Worm (Caenorhabditis elegans) whole organism, young adult: ENCODE data around the gene ncx-6.
A peak's percentile ranks its signal among the peaks of the same experiment; 100 is the strongest.

Source experiments
- B0019.2 ChIP-seq: fragments of 200-800 bp; sonication (Bioruptor generic); conservative IDR thresholded peaks from 2 replicates; pipeline ENCODE4 v1.3.6; 2022; ENCODE audit warnings: missing genetic modification reagents, missing genetic modification characterization, missing compliant biosample characterization
- B0035.1 ChIP-seq: sonication (generic microtip); optimal IDR thresholded peaks from 2 replicates; lab custom pipeline; 2016; ENCODE audit warnings: missing genetic modification characterization, mild to moderate bottlenecking, missing compliant biosample characterization, missing genotype, missing genetic modification reagents
- C06A6.2 ChIP-seq: fragments of 200-800 bp; sonication (Bioruptor generic); conservative IDR thresholded peaks from 2 replicates; pipeline ENCODE4 v1.3.6; 2022; ENCODE audit warnings: missing genetic modification characterization, missing compliant biosample characterization
- F37B4.10 ChIP-seq: fragments of 200-800 bp; sonication (Bioruptor generic); IDR thresholded peaks from 2 replicates; pipeline ENCODE4 v1.3.6; 2022; ENCODE audit warnings: missing genetic modification characterization, missing compliant biosample characterization
- F39B2.1 ChIP-seq: fragments of 200-800 bp; sonication (Bioruptor generic); IDR thresholded peaks from 2 replicates; pipeline ENCODE4 v1.3.6; 2022; ENCODE audit warnings: missing genetic modification reagents, missing genetic modification characterization, missing compliant biosample characterization
- F49E8.2 ChIP-seq: sonication (generic microtip); optimal IDR thresholded peaks from 3 replicates; lab custom pipeline; 2017; ENCODE audit warnings: missing genetic modification characterization, mild to moderate bottlenecking, missing compliant biosample characterization, antibody characterized with exemption, moderate library complexity; ENCODE audit not compliant: insufficient read depth
- K12H6.12 ChIP-seq: fragments of 200-800 bp; sonication (Bioruptor generic); optimal IDR thresholded peaks from 2 replicates; lab custom pipeline; 2018; ENCODE audit warnings: mild to moderate bottlenecking, missing genetic modification characterization, missing compliant biosample characterization
- T07F8.4 ChIP-seq: sonication (generic microtip); optimal IDR thresholded peaks from 2 replicates; lab custom pipeline; 2016; ENCODE audit warnings: mild to moderate bottlenecking, missing genetic modification characterization, moderate library complexity, missing compliant biosample characterization
- Y53F4B.3 ChIP-seq: fragments of 200-800 bp; sonication (Bioruptor generic); IDR thresholded peaks from 2 replicates; pipeline ENCODE4 v1.3.6; 2022; ENCODE audit warnings: missing genetic modification reagents, missing genetic modification characterization, missing compliant biosample characterization
- Y53G8AR.9 ChIP-seq: fragments of 200-800 bp; sonication (Bioruptor generic); conservative IDR thresholded peaks from 2 replicates; pipeline ENCODE4 v1.3.6; 2022; ENCODE audit warnings: missing genetic modification reagents, missing genetic modification characterization, missing compliant biosample characterization
- Y67H2A.10 ChIP-seq: fragments of 200-800 bp; sonication (Bioruptor generic); conservative IDR thresholded peaks from 2 replicates; pipeline ENCODE4 v1.3.6; 2022; ENCODE audit warnings: missing genetic modification reagents, missing genetic modification characterization, missing compliant biosample characterization
- akir-1 ChIP-seq: fragments of 200-800 bp; sonication (Bioruptor generic); optimal IDR thresholded peaks from 2 replicates; lab custom pipeline; 2018; ENCODE audit warnings: mild to moderate bottlenecking, missing genetic modification characterization, moderate library complexity, missing compliant biosample characterization
- attf-6 ChIP-seq: fragments of 200-800 bp; sonication (Bioruptor generic); IDR thresholded peaks from 2 replicates; pipeline ENCODE4 v1.3.6; 2022; ENCODE audit warnings: missing genetic modification reagents, missing genetic modification characterization, missing compliant biosample characterization
- cebp-1 ChIP-seq, 2 experiments: fragments of 200-800 bp in 1 of 2; sonication (Bioruptor generic) in 1 of 2; sonication (generic microtip) in 1 of 2; IDR thresholded peaks in 1 of 2; optimal IDR thresholded peaks in 1 of 2; 2 replicates each; pipeline versions ENCODE4 v1.3.6 to Lab custom; 2017 to 2022; ENCODE audit warnings: missing compliant biosample characterization in 2 of 2, missing genetic modification characterization in 2 of 2, mild to moderate bottlenecking in 1 of 2, missing genetic modification reagents in 1 of 2, moderate library complexity in 1 of 2
- ceh-27 ChIP-seq: fragments of 200-800 bp; sonication (Bioruptor generic); optimal IDR thresholded peaks from 2 replicates; lab custom pipeline; 2018; ENCODE audit warnings: mild to moderate bottlenecking, missing genetic modification characterization, moderate library complexity, missing compliant biosample characterization
- ceh-79 ChIP-seq: sonication (generic microtip); optimal IDR thresholded peaks from 2 replicates; lab custom pipeline; 2017; ENCODE audit warnings: mild to moderate bottlenecking, missing genetic modification characterization, missing compliant biosample characterization
- die-1 ChIP-seq: sonication (generic microtip); optimal IDR thresholded peaks from 2 replicates; lab custom pipeline; 2016; ENCODE audit warnings: missing genotype, mild to moderate bottlenecking, missing genetic modification characterization, missing compliant biosample characterization
- dpff-1 ChIP-seq: sonication (generic microtip); optimal IDR thresholded peaks from 2 replicates; lab custom pipeline; 2017; ENCODE audit warnings: mild to moderate bottlenecking, missing genetic modification characterization, missing compliant biosample characterization
- hlh-26 ChIP-seq: fragments of 200-800 bp; sonication (Bioruptor generic); conservative IDR thresholded peaks from 2 replicates; pipeline ENCODE4 v1.3.6; 2022; ENCODE audit warnings: missing genetic modification reagents, missing genetic modification characterization, missing compliant biosample characterization
- hmg-1.2 ChIP-seq: fragments of 200-800 bp; sonication (Bioruptor generic); IDR thresholded peaks from 2 replicates; pipeline ENCODE4 v1.3.6; 2022; ENCODE audit warnings: missing genetic modification reagents, missing genetic modification characterization, missing compliant biosample characterization
- lin-26 ChIP-seq: fragments of 200-800 bp; sonication (Bioruptor generic); IDR thresholded peaks from 2 replicates; pipeline ENCODE4 v1.3.6; 2022; ENCODE audit warnings: missing genetic modification reagents, missing genetic modification characterization, missing compliant biosample characterization
- lsl-1 ChIP-seq: fragments of 200-800 bp; sonication (Bioruptor generic); optimal IDR thresholded peaks from 2 replicates; lab custom pipeline; 2018; ENCODE audit warnings: mild to moderate bottlenecking, missing genetic modification characterization, moderate library complexity, missing compliant biosample characterization
- lsy-27 ChIP-seq: sonication (generic microtip); optimal IDR thresholded peaks from 2 replicates; lab custom pipeline; 2017; ENCODE audit warnings: missing genetic modification characterization, mild to moderate bottlenecking, missing compliant biosample characterization, antibody characterized with exemption, missing genotype, borderline replicate concordance; ENCODE audit not compliant: insufficient read depth
- madf-10 ChIP-seq: sonication (generic microtip); optimal IDR thresholded peaks from 2 replicates; lab custom pipeline; 2016; ENCODE audit warnings: mild to moderate bottlenecking, missing genetic modification characterization, missing compliant biosample characterization
- madf-3 ChIP-seq: fragments of 200-800 bp; sonication (Bioruptor generic); IDR thresholded peaks from 2 replicates; pipeline ENCODE4 v1.3.6; 2022; ENCODE audit warnings: missing genetic modification reagents, missing genetic modification characterization, missing compliant biosample characterization
- mes-4 ChIP-seq: sonication (generic microtip); optimal IDR thresholded peaks from 2 replicates; lab custom pipeline; 2016; ENCODE audit warnings: missing genotype, missing genetic modification characterization, missing compliant biosample characterization
- nfyb-1 ChIP-seq: fragments of 200-800 bp; sonication (Bioruptor generic); IDR thresholded peaks from 2 replicates; pipeline ENCODE4 v1.3.6; 2022; ENCODE audit warnings: missing genetic modification reagents, missing genetic modification characterization, missing compliant biosample characterization
- nhr-27 ChIP-seq: fragments of 200-800 bp; sonication (Bioruptor generic); optimal IDR thresholded peaks from 2 replicates; lab custom pipeline; 2018; ENCODE audit warnings: mild to moderate bottlenecking, missing genetic modification characterization, moderate library complexity, missing compliant biosample characterization
- nhr-80 ChIP-seq: sonication (generic microtip); optimal IDR thresholded peaks from 2 replicates; lab custom pipeline; 2016; ENCODE audit warnings: missing genetic modification characterization, missing compliant biosample characterization
- rec-8 ChIP-seq, 2 experiments: sonication (generic microtip); optimal IDR thresholded peaks; 2 replicates each; lab custom pipeline; 2016; ENCODE audit warnings: mild to moderate bottlenecking in 2 of 2, missing genetic modification characterization in 2 of 2, missing genetic modification reagents in 2 of 2, missing genotype in 2 of 2, missing biosample characterization in 1 of 2, missing compliant biosample characterization in 1 of 2, moderate library complexity in 1 of 2
- repo-1 ChIP-seq: sonication (generic microtip); optimal IDR thresholded peaks from 2 replicates; lab custom pipeline; 2017; ENCODE audit warnings: mild to moderate bottlenecking, missing genetic modification characterization, missing compliant biosample characterization
- snpc-1.3 ChIP-seq: sonication (generic microtip); optimal IDR thresholded peaks from 2 replicates; lab custom pipeline; 2017; ENCODE audit warnings: missing genetic modification characterization, mild to moderate bottlenecking, missing compliant biosample characterization, antibody characterized with exemption, moderate library complexity, missing genotype, missing genetic modification reagents; ENCODE audit not compliant: insufficient read depth
- snpc-3.4 ChIP-seq: sonication (generic microtip); optimal IDR thresholded peaks from 2 replicates; lab custom pipeline; 2017; ENCODE audit warnings: missing genetic modification characterization, mild to moderate bottlenecking, missing compliant biosample characterization, antibody characterized with exemption, moderate library complexity, missing genotype, missing genetic modification reagents
- snpc-4 ChIP-seq, 5 experiments: fragments of 150-350 bp in 1 of 5; sonication (generic microtip) in 4 of 5; optimal IDR thresholded peaks; 2 replicates each; lab custom pipeline; 2014 to 2018; ENCODE audit warnings: missing genetic modification characterization in 5 of 5, missing biosample characterization in 3 of 5, antibody characterized with exemption in 2 of 5, mild to moderate bottlenecking in 2 of 5, missing compliant biosample characterization in 2 of 5, missing genotype in 2 of 5, moderate library complexity in 2 of 5, missing genetic modification reagents in 1 of 5
- sptf-2 ChIP-seq: fragments of 200-800 bp; sonication (Bioruptor generic); optimal IDR thresholded peaks from 2 replicates; lab custom pipeline; 2018; ENCODE audit warnings: mild to moderate bottlenecking, missing genetic modification characterization, missing compliant biosample characterization
- tbx-9 ChIP-seq: sonication (generic microtip); optimal IDR thresholded peaks from 2 replicates; lab custom pipeline; 2016; ENCODE audit warnings: borderline replicate concordance, missing genetic modification characterization, inconsistent platforms, missing compliant biosample characterization
- unc-62 ChIP-seq: fragments of 150-350 bp; optimal IDR thresholded peaks from 2 replicates; lab custom pipeline; 2014; ENCODE audit warnings: missing biosample characterization, missing genetic modification reagents, missing genetic modification characterization
- zfh-2 ChIP-seq: fragments of 200-800 bp; sonication (Bioruptor generic); conservative IDR thresholded peaks from 2 replicates; pipeline ENCODE4 v1.3.6; 2022; ENCODE audit warnings: missing genetic modification reagents, missing genetic modification characterization, missing compliant biosample characterization
- ztf-18 ChIP-seq: sonication (generic microtip); optimal IDR thresholded peaks from 2 replicates; lab custom pipeline; 2016; ENCODE audit warnings: missing genotype, mild to moderate bottlenecking, missing genetic modification characterization, missing compliant biosample characterization
- ztf-26 ChIP-seq: sonication (generic microtip); optimal IDR thresholded peaks from 2 replicates; lab custom pipeline; 2017; ENCODE audit warnings: missing genetic modification characterization, missing compliant biosample characterization
- ztf-3 ChIP-seq: fragments of 200-800 bp; sonication (Bioruptor generic); optimal IDR thresholded peaks from 2 replicates; lab custom pipeline; 2018; ENCODE audit warnings: mild to moderate bottlenecking, missing genetic modification characterization, missing compliant biosample characterization

The ncx-6 gene

ce11 chrIII:9703747-9704605, 9.8 kb downstream of the ncx-6 start (continued):
- no peak for TF ChIP-seq F49E8.2
- no peak for TF ChIP-seq T07F8.4 (tag; lab: Kevin White, UChicago)
- no peak for TF ChIP-seq unc-62
- TF ChIP-seq hmg-1.2 (GFP tag; lab: Robert Waterston, UW): peak; percentile 43; the same call in 1 of the 2 replicates
- no peak for TF ChIP-seq tbx-9 (tag; lab: Kevin White, UChicago)
- peak; percentile 38 for TF ChIP-seq ceh-27 (GFP tag; lab: Kevin White, UChicago)
- no peak for TF ChIP-seq sptf-2 (GFP tag; lab: Kevin White, UChicago)
- TF ChIP-seq K12H6.12: peak; percentile 51
- TF ChIP-seq snpc-1.3 (tag; lab: Kevin White, UChicago): no peak
- TF ChIP-seq F37B4.10 (GFP tag; lab: Robert Waterston, UW): no peak
- no peak for TF ChIP-seq F39B2.1 (GFP tag; lab: Robert Waterston, UW)
- no peak for TF ChIP-seq madf-10 (tag; lab: Kevin White, UChicago)
- TF ChIP-seq ztf-18 (tag; lab: Kevin White, UChicago): no peak
- no peak for TF ChIP-seq snpc-4 (GFP tag; optimal IDR thresholded peaks at IDR 0.05; lab: Kevin White, UChicago)
- no peak for TF ChIP-seq snpc-4 (tag; optimal IDR thresholded peaks at IDR 0.05; lab: Kevin White, UChicago)
- peak; percentile 83 for TF ChIP-seq zfh-2 (GFP tag; lab: Robert Waterston, UW)
- no peak for TF ChIP-seq madf-3 (GFP tag; lab: Robert Waterston, UW)
- no peak for TF ChIP-seq nhr-27 (tag; lab: Kevin White, UChicago)
- peak; percentile 11 for TF ChIP-seq die-1 (tag; lab: Kevin White, UChicago)
- TF ChIP-seq cebp-1 (GFP tag; IDR thresholded peaks at IDR 0.05; lab: Robert Waterston, UW): no peak
- TF ChIP-seq cebp-1 (tag; optimal IDR thresholded peaks at IDR 0.05; lab: Kevin White, UChicago): peak; percentile 36
- no peak for TF ChIP-seq ztf-3 (GFP tag; lab: Kevin White, UChicago)
- TF ChIP-seq ceh-79: no peak

ce11 chrIII:9702665-9703252, 11.0 kb downstream of the ncx-6 start:
- no peak for TF ChIP-seq C06A6.2 (GFP tag; lab: Robert Waterston, UW)
- no peak for TF ChIP-seq snpc-3.4 (tag; lab: Kevin White, UChicago)
- TF ChIP-seq ceh-27 (GFP tag; lab: Kevin White, UChicago): peak; percentile 7
- no peak for TF ChIP-seq dpff-1 (tag; lab: Kevin White, UChicago)
- TF ChIP-seq ztf-26: no peak
- no peak for TF ChIP-seq B0035.1 (tag; lab: Kevin White, UChicago)
- no peak for TF ChIP-seq Y67H2A.10 (GFP tag; lab: Robert Waterston, UW)
- TF ChIP-seq nhr-80 (tag; lab: Kevin White, UChicago): peak; percentile 62
- TF ChIP-seq mes-4 (tag; lab: Kevin White, UChicago): no peak
- TF ChIP-seq repo-1 (tag; lab: Kevin White, UChicago): no peak
- TF ChIP-seq rec-8 (tag; optimal IDR thresholded peaks at IDR 0.05; lab: Kevin White, UChicago): no peak
- TF ChIP-seq B0019.2 (GFP tag; lab: Robert Waterston, UW): no peak
- TF ChIP-seq zfh-2 (GFP tag; lab: Robert Waterston, UW): peak; percentile 84
- peak; percentile 27; the same call in 1 of the 2 replicates for TF ChIP-seq hmg-1.2 (GFP tag; lab: Robert Waterston, UW)
- no peak for TF ChIP-seq Y53F4B.3 (GFP tag; lab: Robert Waterston, UW)
- TF ChIP-seq Y53G8AR.9 (GFP tag; lab: Robert Waterston, UW): no peak
- TF ChIP-seq cebp-1 (GFP tag; IDR thresholded peaks at IDR 0.05; lab: Robert Waterston, UW): no peak
- peak; percentile 57 for TF ChIP-seq cebp-1 (tag; optimal IDR thresholded peaks at IDR 0.05; lab: Kevin White, UChicago)
- peak; percentile 5 for TF ChIP-seq ztf-18 (tag; lab: Kevin White, UChicago)
- TF ChIP-seq nfyb-1 (GFP tag; lab: Robert Waterston, UW): no peak
- no peak for TF ChIP-seq sptf-2 (GFP tag; lab: Kevin White, UChicago)
- TF ChIP-seq akir-1 (GFP tag; lab: Kevin White, UChicago): no peak
- no peak for TF ChIP-seq lsy-27 (tag; lab: Kevin White, UChicago)
- TF ChIP-seq F49E8.2: no peak
- TF ChIP-seq hlh-26 (GFP tag; lab: Robert Waterston, UW): no peak
- TF ChIP-seq lsl-1 (GFP tag; lab: Kevin White, UChicago): no peak
- TF ChIP-seq attf-6 (GFP tag; lab: Robert Waterston, UW): no peak
- 0 out of 2 replicates have a peak, but pooled peaks have one; percentile 38 for TF ChIP-seq lin-26 (GFP tag; lab: Robert Waterston, UW)
